Worm (Caenorhabditis elegans) whole organism, late embryonic: Measurements from ENCODE around the gene nmt-1.
A peak's percentile ranks its signal among the peaks of the same experiment; 100 is the strongest.

Source experiments
- C08G9.2 ChIP-seq: sonication (generic microtip); optimal IDR thresholded peaks from 2 replicates; lab custom pipeline; 2016; ENCODE audit warnings: mild to moderate bottlenecking, missing genetic modification characterization, moderate library complexity, missing compliant biosample characterization
- C38D4.7 ChIP-seq: fragments of 200-800 bp; sonication (Bioruptor generic); optimal IDR thresholded peaks from 2 replicates; lab custom pipeline; 2018; ENCODE audit warnings: mild to moderate bottlenecking, missing genetic modification characterization, moderate library complexity, missing compliant biosample characterization
- F13H6.1 ChIP-seq: sonication (generic microtip); optimal IDR thresholded peaks from 2 replicates; lab custom pipeline; 2016; ENCODE audit warnings: missing genetic modification characterization, missing compliant biosample characterization
- K02D7.2 ChIP-seq: sonication (generic microtip); optimal IDR thresholded peaks from 2 replicates; lab custom pipeline; 2017; ENCODE audit warnings: mild to moderate bottlenecking, missing genetic modification characterization, missing compliant biosample characterization
- K09A11.1 ChIP-seq: sonication (generic microtip); optimal IDR thresholded peaks from 2 replicates; lab custom pipeline; 2017; ENCODE audit warnings: antibody characterized with exemption, mild to moderate bottlenecking, missing genetic modification characterization, missing compliant biosample characterization; ENCODE audit not compliant: insufficient read depth
- ceh-22 ChIP-seq: sonication (generic microtip); optimal IDR thresholded peaks from 2 replicates; lab custom pipeline; 2017; ENCODE audit warnings: missing biosample characterization, missing genetic modification characterization
- ceh-24 ChIP-seq: sonication (generic microtip); optimal IDR thresholded peaks from 2 replicates; lab custom pipeline; 2016; ENCODE audit warnings: mild to moderate bottlenecking, missing genetic modification characterization, missing compliant biosample characterization
- ceh-31 ChIP-seq: sonication (generic microtip); optimal IDR thresholded peaks from 2 replicates; lab custom pipeline; 2016; ENCODE audit warnings: missing genetic modification characterization, missing compliant biosample characterization
- ceh-45 ChIP-seq: fragments of 200-800 bp; sonication (Bioruptor generic); IDR thresholded peaks from 2 replicates; pipeline ENCODE4 v1.3.6; 2022; ENCODE audit warnings: missing genetic modification reagents, missing genetic modification characterization, missing compliant biosample characterization
- ceh-6 ChIP-seq: fragments of 200-800 bp; sonication (Bioruptor generic); optimal IDR thresholded peaks from 2 replicates; lab custom pipeline; 2018; ENCODE audit warnings: mild to moderate bottlenecking, missing genetic modification characterization, missing compliant biosample characterization
- ceh-9 ChIP-seq: sonication (generic microtip); optimal IDR thresholded peaks from 2 replicates; lab custom pipeline; 2016; ENCODE audit warnings: mild to moderate bottlenecking, missing genetic modification characterization, inconsistent platforms, missing compliant biosample characterization
- elt-2 ChIP-seq: sonication (generic microtip); optimal IDR thresholded peaks from 2 replicates; lab custom pipeline; 2016; ENCODE audit warnings: missing genetic modification reagents, missing genetic modification characterization, missing compliant biosample characterization
- ets-4 ChIP-seq: sonication (generic microtip); optimal IDR thresholded peaks from 2 replicates; lab custom pipeline; 2016; ENCODE audit warnings: missing genetic modification characterization, missing compliant biosample characterization
- eyg-1 ChIP-seq: sonication (generic microtip); optimal IDR thresholded peaks from 2 replicates; lab custom pipeline; 2016; ENCODE audit warnings: missing genotype, missing genetic modification characterization, missing compliant biosample characterization
- fax-1 ChIP-seq: sonication (generic microtip); optimal IDR thresholded peaks from 2 replicates; lab custom pipeline; 2016; ENCODE audit warnings: missing genotype, missing genetic modification characterization, missing compliant biosample characterization
- fkh-6 ChIP-seq: sonication (generic microtip); optimal IDR thresholded peaks from 2 replicates; lab custom pipeline; 2016; ENCODE audit warnings: missing genetic modification characterization, missing compliant biosample characterization
- gmeb-2 ChIP-seq: sonication (generic microtip); optimal IDR thresholded peaks from 2 replicates; lab custom pipeline; 2016; ENCODE audit warnings: missing genetic modification characterization, inconsistent platforms, missing compliant biosample characterization
- hlh-30 ChIP-seq: sonication (generic microtip); optimal IDR thresholded peaks from 2 replicates; lab custom pipeline; 2017; ENCODE audit warnings: antibody characterized with exemption, missing genetic modification characterization, missing compliant biosample characterization; ENCODE audit not compliant: insufficient read depth
- hlh-6 ChIP-seq: sonication (generic microtip); optimal IDR thresholded peaks from 2 replicates; lab custom pipeline; 2016; ENCODE audit warnings: missing genotype, missing genetic modification characterization, missing compliant biosample characterization
- lin-11 ChIP-seq: fragments of 200-800 bp; sonication (Bioruptor generic); optimal IDR thresholded peaks from 2 replicates; lab custom pipeline; 2018; ENCODE audit warnings: mild to moderate bottlenecking, missing genetic modification characterization, missing compliant biosample characterization
- mec-3 ChIP-seq: sonication (generic microtip); optimal IDR thresholded peaks from 2 replicates; lab custom pipeline; 2016; ENCODE audit warnings: borderline replicate concordance, missing genetic modification characterization, missing compliant biosample characterization
- nfya-1 ChIP-seq: sonication (generic microtip); optimal IDR thresholded peaks from 2 replicates; lab custom pipeline; 2017; ENCODE audit warnings: missing genetic modification characterization, mild to moderate bottlenecking, missing compliant biosample characterization, antibody characterized with exemption, moderate library complexity
- nhr-11 ChIP-seq: fragments of 150-350 bp; optimal IDR thresholded peaks from 2 replicates; lab custom pipeline; 2014; ENCODE audit warnings: missing biosample characterization, missing genetic modification characterization
- nhr-232 ChIP-seq: sonication (generic microtip); optimal IDR thresholded peaks from 2 replicates; lab custom pipeline; 2016; ENCODE audit warnings: missing genetic modification characterization, missing compliant biosample characterization
- pag-3 ChIP-seq: sonication (generic microtip); optimal IDR thresholded peaks from 2 replicates; lab custom pipeline; 2016; ENCODE audit warnings: missing compliant biosample characterization, missing genetic modification characterization, borderline replicate concordance
- pat-9 ChIP-seq: fragments of 200-800 bp; sonication (Bioruptor generic); optimal IDR thresholded peaks from 2 replicates; lab custom pipeline; 2018; ENCODE audit warnings: mild to moderate bottlenecking, missing genetic modification characterization, moderate library complexity, missing compliant biosample characterization
- pax-1 ChIP-seq: fragments of 150-350 bp; optimal IDR thresholded peaks from 2 replicates; lab custom pipeline; 2014; ENCODE audit warnings: missing biosample characterization, missing genetic modification characterization
- pha-4 ChIP-seq: fragments of 150-350 bp; optimal IDR thresholded peaks from 2 replicates; lab custom pipeline; 2018; ENCODE audit warnings: missing biosample characterization, missing genetic modification reagents, missing genetic modification characterization
- pqm-1 ChIP-seq: sonication (generic microtip); optimal IDR thresholded peaks from 2 replicates; lab custom pipeline; 2016; ENCODE audit warnings: missing genetic modification characterization, missing compliant biosample characterization
- rnt-1 ChIP-seq: sonication (generic microtip); optimal IDR thresholded peaks from 2 replicates; lab custom pipeline; 2016; ENCODE audit warnings: missing genetic modification characterization, missing compliant biosample characterization
- sox-2 ChIP-seq: fragments of 200-800 bp; sonication (Bioruptor generic); IDR thresholded peaks from 2 replicates; pipeline ENCODE4 v1.3.6; 2022; ENCODE audit warnings: missing genetic modification reagents, missing genetic modification characterization, missing compliant biosample characterization
- syd-9 ChIP-seq: sonication (generic microtip); optimal IDR thresholded peaks from 2 replicates; lab custom pipeline; 2016; ENCODE audit warnings: mild to moderate bottlenecking, missing genetic modification characterization, moderate library complexity, missing compliant biosample characterization
- tbx-2 ChIP-seq: sonication (generic microtip); optimal IDR thresholded peaks from 2 replicates; lab custom pipeline; 2016; ENCODE audit warnings: missing genetic modification characterization, missing compliant biosample characterization
- ttx-3 ChIP-seq: sonication (generic microtip); optimal IDR thresholded peaks from 2 replicates; lab custom pipeline; 2016; ENCODE audit warnings: missing genetic modification reagents, missing genetic modification characterization, missing compliant biosample characterization
- unc-42 ChIP-seq: sonication (generic microtip); optimal IDR thresholded peaks from 2 replicates; lab custom pipeline; 2016; ENCODE audit warnings: missing genotype, missing genetic modification characterization, missing compliant biosample characterization
- unc-55 ChIP-seq: sonication (generic microtip); optimal IDR thresholded peaks from 2 replicates; lab custom pipeline; 2017; ENCODE audit warnings: missing biosample characterization, missing genetic modification reagents, missing genetic modification characterization
- zip-5 ChIP-seq: sonication (generic microtip); optimal IDR thresholded peaks from 2 replicates; lab custom pipeline; 2016; ENCODE audit warnings: missing genetic modification characterization, missing compliant biosample characterization
- ztf-16 ChIP-seq: sonication (generic microtip); optimal IDR thresholded peaks from 2 replicates; lab custom pipeline; 2017; ENCODE audit warnings: missing genetic modification characterization, missing compliant biosample characterization

Gene nmt-1

ce11 chrIII:6116281-6116886 lies at the start of gene nmt-1:
Gene nmt-1, minus strand, starts transcription at chrIII:6116331.
- TF ChIP-seq pqm-1 (tag; lab: Kevin White, UChicago) (no peak), sox-2 (no peak), pha-4 (tag; lab: Kevin White, UChicago) (no peak), nfya-1 (tag; lab: Kevin White, UChicago) (peak; percentile 28), ceh-45 (no peak), ceh-22 (no peak), zip-5 (tag; lab: Kevin White, UChicago) (no peak), pat-9 (tag; lab: Kevin White, UChicago) (no peak), F13H6.1 (tag; lab: Kevin White, UChicago) (no peak), eyg-1 (tag; lab: Kevin White, UChicago) (no peak), C08G9.2 (tag; lab: Kevin White, UChicago) (no peak), lin-11 (tag; lab: Kevin White, UChicago) (no peak), nhr-232 (tag; lab: Kevin White, UChicago) (no peak), gmeb-2 (tag; lab: Kevin White, UChicago) (peak; percentile 7), mec-3 (tag; lab: Kevin White, UChicago) (no peak), fax-1 (tag; lab: Kevin White, UChicago) (no peak), K02D7.2 (tag; lab: Kevin White, UChicago) (no peak), nhr-11 (tag; lab: Kevin White, UChicago) (no peak), unc-42 (tag; lab: Kevin White, UChicago) (peak; percentile 42), tbx-2 (no peak), pax-1 (no peak), ceh-24 (no peak), pag-3 (tag; lab: Kevin White, UChicago) (no peak), unc-55 (GFP tag; lab: Kevin White, UChicago) (peak; percentile 21), ets-4 (tag; lab: Kevin White, UChicago) (no peak), ceh-31 (tag; lab: Kevin White, UChicago) (no peak), rnt-1 (no peak)

- TF ChIP-seq pqm-1 (tag; lab: Kevin White, UChicago): no peak
- no peak for TF ChIP-seq K09A11.1 (tag; lab: Kevin White, UChicago)
- no peak for TF ChIP-seq hlh-30 (tag; lab: Kevin White, UChicago)
- TF ChIP-seq lin-11 (tag; lab: Kevin White, UChicago): no peak
- no peak for TF ChIP-seq ttx-3 (tag; lab: Kevin White, UChicago)
- no peak for TF ChIP-seq ztf-16 (tag; lab: Kevin White, UChicago)
- no peak for TF ChIP-seq ceh-9 (tag; lab: Kevin White, UChicago)
- no peak for TF ChIP-seq ets-4 (tag; lab: Kevin White, UChicago)
- no peak for TF ChIP-seq fkh-6 (tag; lab: Kevin White, UChicago)
- no peak for TF ChIP-seq ceh-6 (GFP tag; lab: Kevin White, UChicago)
- no peak for TF ChIP-seq eyg-1 (tag; lab: Kevin White, UChicago)
- no peak for TF ChIP-seq syd-9 (tag; lab: Kevin White, UChicago)
- no peak for TF ChIP-seq unc-42 (tag; lab: Kevin White, UChicago)
- TF ChIP-seq C38D4.7 (GFP tag; lab: Kevin White, UChicago): no peak
- no peak for TF ChIP-seq hlh-6 (tag; lab: Kevin White, UChicago)
- no peak for TF ChIP-seq unc-55 (GFP tag; lab: Kevin White, UChicago)
- TF ChIP-seq pat-9 (tag; lab: Kevin White, UChicago): no peak
- no peak for TF ChIP-seq nhr-11 (tag; lab: Kevin White, UChicago)
- no peak for TF ChIP-seq elt-2 (tag; lab: Kevin White, UChicago)
- TF ChIP-seq, all 69 proteins: peak for 0
Observed at ce11 chrIII:6165240-6165639, 49.1 kb upstream of the nmt-1 start.
